Fruit fly (Drosophila melanogaster): ENCODE data around the gene Tm2.

Gene Tm2

dm6 chr3R:15275158-15275623, 34.8 kb upstream of the Tm2 start, which contains the start of the genes Cp190 and CG4338 (continued):
- peak; percentile 82 for TF ChIP-seq Bgb (GFP tag; IDR thresholded peaks at IDR 0.05; ENCODE audit: partially characterized antibody)
- peak; percentile 93 for TF ChIP-seq scrt (GFP tag; optimal IDR thresholded peaks at IDR 0.05)
- peak; percentile 94 for TF ChIP-seq CG6272 (GFP tag; IDR thresholded peaks at IDR 0.05)
- peak; percentile 58 for TF ChIP-seq hbn (GFP tag; IDR thresholded peaks at IDR 0.05; ENCODE audit: partially characterized antibody)
- peak; percentile 98 for TF ChIP-seq CG3847 (GFP tag; IDR thresholded peaks at IDR 0.05)
- no peak for TF ChIP-seq usp (GFP tag; optimal IDR thresholded peaks at IDR 0.05)
- peak; percentile 93 for TF ChIP-seq CG11723 (GFP tag; optimal IDR thresholded peaks at IDR 0.05)
- peak; percentile 73 for TF ChIP-seq da (GFP tag; optimal IDR thresholded peaks at IDR 0.05)
- TF ChIP-seq onecut (GFP tag; IDR thresholded peaks at IDR 0.05), result peak; percentile 93
- peak; percentile 96 for TF ChIP-seq CG10431 (GFP tag; optimal IDR thresholded peaks at IDR 0.05)
- peak; percentile 92 for TF ChIP-seq Gug (GFP tag; IDR thresholded peaks at IDR 0.05)
- TF ChIP-seq CG7987 (GFP tag; optimal IDR thresholded peaks at IDR 0.05), result peak; percentile 87
- peak; percentile 98 for TF ChIP-seq CG32532 (GFP tag; IDR thresholded peaks at IDR 0.05)
- TF ChIP-seq CG15696 (tag; optimal IDR thresholded peaks at IDR 0.05), result peak; percentile 99
- peak; percentile 91 for TF ChIP-seq CG1647 (GFP tag; optimal IDR thresholded peaks at IDR 0.05)
- TF ChIP-seq chn (GFP tag; optimal IDR thresholded peaks at IDR 0.05), result peak; percentile 95
- no peak for TF ChIP-seq CG8478 (optimal IDR thresholded peaks at IDR 0.05)
- peak; percentile 98 for TF ChIP-seq row (GFP tag; IDR thresholded peaks at IDR 0.05)
- peak; percentile 93 for TF ChIP-seq CG6254 (GFP tag; optimal IDR thresholded peaks at IDR 0.05)
- peak; percentile 86 for TF ChIP-seq C15 (GFP tag; IDR thresholded peaks at IDR 0.05)
- peak; percentile 99 for TF ChIP-seq CG30403 (GFP tag; optimal IDR thresholded peaks at IDR 0.05)
- peak; percentile 94 for TF ChIP-seq sd (tag; optimal IDR thresholded peaks at IDR 0.05)
- peak; percentile 99 for TF ChIP-seq gem (tag; optimal IDR thresholded peaks at IDR 0.05)
- TF ChIP-seq CG11085 (GFP tag; IDR thresholded peaks at IDR 0.05), result peak; percentile 92
- TF ChIP-seq sqz (GFP tag; optimal IDR thresholded peaks at IDR 0.05), result peak; percentile 99
- peak; percentile 93 for TF ChIP-seq Bteb2 (GFP tag; optimal IDR thresholded peaks at IDR 0.05)
- TF ChIP-seq CG33213 (GFP tag; optimal IDR thresholded peaks at IDR 0.05), result peak; percentile 85
- peak; percentile 98 for TF ChIP-seq CG15601 (tag; optimal IDR thresholded peaks at IDR 0.05)
- peak; percentile 97 for TF ChIP-seq CG11504 (tag; optimal IDR thresholded peaks at IDR 0.05)
- peak; percentile 90 for TF ChIP-seq CG11560 (tag; IDR thresholded peaks at IDR 0.05)
- peak; percentile 93 for TF ChIP-seq CG3838 (GFP tag; optimal IDR thresholded peaks at IDR 0.05)
- peak; percentile 94 for TF ChIP-seq Vsx1 (GFP tag; optimal IDR thresholded peaks at IDR 0.05)
- TF ChIP-seq CG4707 (GFP tag; optimal IDR thresholded peaks at IDR 0.05), result peak; percentile 92
- peak; percentile 84 for TF ChIP-seq Jarid2 (GFP tag; optimal IDR thresholded peaks at IDR 0.05)
- TF ChIP-seq CG14860 (GFP tag; IDR thresholded peaks at IDR 0.05; ENCODE audit: partially characterized antibody), result peak; percentile 61
- peak; percentile 70 for TF ChIP-seq pfk (GFP tag; optimal IDR thresholded peaks at IDR 0.05)
- peak; percentile 88 for TF ChIP-seq disco-r (GFP tag; optimal IDR thresholded peaks at IDR 0.05)
- peak; percentile 98 for TF ChIP-seq az2 (GFP tag; optimal IDR thresholded peaks at IDR 0.05)
- TF ChIP-seq sima (GFP tag; optimal IDR thresholded peaks at IDR 0.05), result peak; percentile 75
- TF ChIP-seq CG10979 (tag; optimal IDR thresholded peaks at IDR 0.05), result peak; percentile 98
- peak; percentile 96 for TF ChIP-seq CG7271 (tag; optimal IDR thresholded peaks at IDR 0.05)
- TF ChIP-seq NC2α (GFP tag; optimal IDR thresholded peaks at IDR 0.05), result peak; percentile 72
- TF ChIP-seq CG6689 (GFP tag; IDR thresholded peaks at IDR 0.05), result peak; percentile 100
- TF ChIP-seq CG11093 (GFP tag; IDR thresholded peaks at IDR 0.05), result peak; percentile 96
- TF ChIP-seq HmgD (GFP tag; optimal IDR thresholded peaks at IDR 0.05), result peak; percentile 77
- TF ChIP-seq mld (GFP tag; IDR thresholded peaks at IDR 0.05; ENCODE audit: partially characterized antibody), result peak; percentile 45; the same call in 1 of the 3 replicates
- no peak for TF ChIP-seq br (optimal IDR thresholded peaks at IDR 0.05)
- peak; percentile 99 for TF ChIP-seq CG17829 (tag; optimal IDR thresholded peaks at IDR 0.05)
- peak; percentile 94 for TF ChIP-seq D19B (GFP tag; optimal IDR thresholded peaks at IDR 0.05)
- peak; percentile 97 for TF ChIP-seq CG10654 (GFP tag; optimal IDR thresholded peaks at IDR 0.05)
- TF ChIP-seq CG8281 (tag; optimal IDR thresholded peaks at IDR 0.05), result peak; percentile 93
